Worm (Caenorhabditis elegans): ENCODE measurements around the gene ttll-5.

The ttll-5 gene

ce11 chrV:11521448-11521847 is 12.6 kb downstream of the ttll-5 start, which contains the start of gene pafo-1:
Gene pafo-1 (plus strand): TSS chrV:11521703.
- peak; percentile 84 for TF ChIP-seq fos-1 (tag; optimal IDR thresholded peaks at IDR 0.05)
- TF ChIP-seq nhr-11 (tag; optimal IDR thresholded peaks at IDR 0.05), result peak; percentile 81
- peak in 1 of 2 experiments; percentile 78 for TF ChIP-seq mdl-1 (tag; optimal IDR thresholded peaks at IDR 0.05)
- TF ChIP-seq nhr-237 (tag; optimal IDR thresholded peaks at IDR 0.05), result peak; percentile 35
- peak; percentile 99 for TF ChIP-seq lin-35 (GFP tag; optimal IDR thresholded peaks at IDR 0.05)
- peak; percentile 62 for TF ChIP-seq pax-3 (tag; optimal IDR thresholded peaks at IDR 0.05)
- peak in 2 of 6 experiments; percentile 79 to 80 for TF ChIP-seq elt-3 (tag; optimal IDR thresholded peaks at IDR 0.05)
- TF ChIP-seq aha-1 (tag; optimal IDR thresholded peaks at IDR 0.05), result peak; percentile 56
- peak; percentile 90 for TF ChIP-seq swsn-7 (tag; optimal IDR thresholded peaks at IDR 0.05)
- peak; percentile 95 for TF ChIP-seq nhr-47 (tag; optimal IDR thresholded peaks at IDR 0.05)
- no peak for TF ChIP-seq ets-5 (GFP tag; IDR thresholded peaks at IDR 0.05)
- peak; percentile 5 for TF ChIP-seq C34B4.2 (tag; optimal IDR thresholded peaks at IDR 0.05)
- no peak for TF ChIP-seq unc-30 (tag; optimal IDR thresholded peaks at IDR 0.05)
- TF ChIP-seq pqm-1 (tag; optimal IDR thresholded peaks at IDR 0.05), result no peak
- peak; percentile 87 for TF ChIP-seq lin-13 (GFP tag; optimal IDR thresholded peaks at IDR 0.05)
- peak; percentile 43 for TF ChIP-seq nhr-76 (tag; optimal IDR thresholded peaks at IDR 0.05)
- TF ChIP-seq C04F5.9 (tag; optimal IDR thresholded peaks at IDR 0.05), result peak; percentile 58
- TF ChIP-seq irx-1 (tag; optimal IDR thresholded peaks at IDR 0.05), result peak; percentile 85
- peak; percentile 93 for TF ChIP-seq nhr-90 (tag; optimal IDR thresholded peaks at IDR 0.05; ENCODE audit: poor library complexity)
- peak in 1 of 2 experiments; percentile 79 for TF ChIP-seq ztf-11 (tag; optimal IDR thresholded peaks at IDR 0.05)
- no peak for TF ChIP-seq unc-98 (GFP tag; IDR thresholded peaks at IDR 0.05)
- TF ChIP-seq vab-15 (tag; optimal IDR thresholded peaks at IDR 0.05), result no peak
- peak; percentile 67 for TF ChIP-seq mab-9 (GFP tag; IDR thresholded peaks at IDR 0.05)
- peak; percentile 28 for TF ChIP-seq fkh-4 (tag; optimal IDR thresholded peaks at IDR 0.05; ENCODE audit: borderline replicate concordance)
- TF ChIP-seq elt-2 (tag; optimal IDR thresholded peaks at IDR 0.05), result peak; percentile 75
- peak; percentile 89 for TF ChIP-seq isw-1 (GFP tag; IDR thresholded peaks at IDR 0.05)
- TF ChIP-seq nhr-28 (tag; optimal IDR thresholded peaks at IDR 0.05), result no peak
- TF ChIP-seq nhr-77 (tag; optimal IDR thresholded peaks at IDR 0.05), result peak; percentile 60
- peak; percentile 65 for TF ChIP-seq mef-2 (tag; optimal IDR thresholded peaks at IDR 0.05)
- TF ChIP-seq zip-4 (GFP tag; optimal IDR thresholded peaks at IDR 0.05), result peak; percentile 80
- TF ChIP-seq sox-4 (tag; optimal IDR thresholded peaks at IDR 0.05), result peak; percentile 81
- TF ChIP-seq jun-1 (tag; optimal IDR thresholded peaks at IDR 0.05), result peak; percentile 88
- peak; percentile 82 for TF ChIP-seq C16A3.4 (tag; optimal IDR thresholded peaks at IDR 0.05)
- TF ChIP-seq efl-1 (optimal IDR thresholded peaks at IDR 0.05), result peak; percentile 98 to 99
- TF ChIP-seq efl-1 (GFP tag; optimal IDR thresholded peaks at IDR 0.05 in 1 of 2), result peak; percentile 99 to 100
- peak; percentile 80 to 93 (median 92) for TF ChIP-seq ceh-82 (tag; optimal IDR thresholded peaks at IDR 0.05)
- TF ChIP-seq lin-15B (tag; optimal IDR thresholded peaks at IDR 0.05), result peak; percentile 79
- peak; percentile 95 for TF ChIP-seq nhr-71 (tag; optimal IDR thresholded peaks at IDR 0.05)
- TF ChIP-seq dpl-1 (GFP tag; optimal IDR thresholded peaks at IDR 0.05), result peak; percentile 99
- TF ChIP-seq ceh-63 (GFP tag; optimal IDR thresholded peaks at IDR 0.05), result no peak
- TF ChIP-seq tbx-2 (tag; optimal IDR thresholded peaks at IDR 0.05), result peak; percentile 92
- peak; percentile 91 for TF ChIP-seq unc-130 (tag; optimal IDR thresholded peaks at IDR 0.05)
- peak; percentile 93 for TF ChIP-seq grh-1 (GFP tag; IDR thresholded peaks at IDR 0.05)
- peak; percentile 95 for TF ChIP-seq rnt-1 (tag; optimal IDR thresholded peaks at IDR 0.05)
- peak; percentile 79 for TF ChIP-seq fkh-8 (tag; optimal IDR thresholded peaks at IDR 0.05)
- TF ChIP-seq lin-14 (GFP tag; optimal IDR thresholded peaks at IDR 0.05), result peak; percentile 84
- TF ChIP-seq ceh-8 (GFP tag; optimal IDR thresholded peaks at IDR 0.05), result peak; percentile 92
- peak; percentile 68 for TF ChIP-seq lir-3 (tag; optimal IDR thresholded peaks at IDR 0.05; ENCODE audit: poor library complexity)
- TF ChIP-seq sup-37 (GFP tag; optimal IDR thresholded peaks at IDR 0.05), result peak; percentile 79
- TF ChIP-seq alr-1 (tag; optimal IDR thresholded peaks at IDR 0.05; ENCODE audit: borderline replicate concordance), result no peak
- peak; percentile 91 for TF ChIP-seq lin-39 (tag; optimal IDR thresholded peaks at IDR 0.05)
- TF ChIP-seq tlp-1 (tag; optimal IDR thresholded peaks at IDR 0.05), result no peak
- peak; percentile 67 for TF ChIP-seq F16B12.6 (tag; optimal IDR thresholded peaks at IDR 0.05)

Data from whole organism, L1 larva.